Worm (Caenorhabditis elegans) whole organism, L3 larva: ENCODE results near the gene npr-16.
A peak's percentile ranks its signal among the peaks of the same experiment; 100 is the strongest.

Source experiments
- R02D3.7 ChIP-seq: fragments of 150-350 bp; optimal IDR thresholded peaks from 2 replicates; lab custom pipeline; 2014; ENCODE audit warnings: missing biosample characterization, missing genetic modification characterization
- ZK546.5 ChIP-seq: sonication (generic microtip); optimal IDR thresholded peaks from 2 replicates; lab custom pipeline; 2017; ENCODE audit warnings: missing biosample characterization, missing genetic modification characterization
- aly-2 ChIP-seq: fragments of 150-350 bp; optimal IDR thresholded peaks from 2 replicates; lab custom pipeline; 2014; ENCODE audit warnings: missing biosample characterization, missing genetic modification characterization
- ama-1 ChIP-seq: fragments of 150-350 bp; optimal IDR thresholded peaks from 2 replicates; lab custom pipeline; 2018
- ceh-16 ChIP-seq: sonication (generic microtip); optimal IDR thresholded peaks from 2 replicates; lab custom pipeline; 2017; ENCODE audit warnings: missing biosample characterization, missing genetic modification characterization
- ceh-28 ChIP-seq: fragments of 150-350 bp; optimal IDR thresholded peaks from 2 replicates; lab custom pipeline; 2014; ENCODE audit warnings: missing biosample characterization, missing genetic modification reagents, missing genetic modification characterization
- ceh-82 ChIP-seq: fragments of 150-350 bp; optimal IDR thresholded peaks from 2 replicates; lab custom pipeline; 2014; ENCODE audit warnings: missing biosample characterization, missing genetic modification characterization
- ceh-9 ChIP-seq: sonication (generic microtip); optimal IDR thresholded peaks from 2 replicates; lab custom pipeline; 2018; ENCODE audit warnings: missing biosample characterization, missing genetic modification characterization
- daf-12 ChIP-seq: fragments of 150-350 bp; optimal IDR thresholded peaks from 2 replicates; lab custom pipeline; 2014; ENCODE audit warnings: missing biosample characterization, missing genetic modification reagents, missing genetic modification characterization
- egl-5 ChIP-seq: fragments of 150-350 bp; optimal IDR thresholded peaks from 2 replicates; lab custom pipeline; 2017; ENCODE audit warnings: missing biosample characterization, missing genetic modification reagents, missing genetic modification characterization, inconsistent platforms
- elt-2 ChIP-seq: sonication (generic microtip); optimal IDR thresholded peaks from 2 replicates; lab custom pipeline; 2016; ENCODE audit warnings: missing genetic modification reagents, mild to moderate bottlenecking, missing genetic modification characterization, missing compliant biosample characterization
- eor-1 ChIP-seq, 2 experiments: fragments of 150-350 bp; optimal IDR thresholded peaks; 2 replicates each; lab custom pipeline; 2014 to 2018; ENCODE audit warnings: missing biosample characterization in 2 of 2, missing genetic modification characterization in 2 of 2
- fkh-10 ChIP-seq: sonication (generic microtip); optimal IDR thresholded peaks from 2 replicates; lab custom pipeline; 2017; ENCODE audit warnings: missing biosample characterization, missing genetic modification reagents, missing genetic modification characterization
- fkh-2 ChIP-seq: fragments of 150-350 bp; optimal IDR thresholded peaks from 2 replicates; lab custom pipeline; 2014; ENCODE audit warnings: missing biosample characterization, missing genetic modification reagents, missing genetic modification characterization
- fos-1 ChIP-seq: fragments of 150-350 bp; optimal IDR thresholded peaks from 2 replicates; lab custom pipeline; 2014; ENCODE audit warnings: missing biosample characterization, missing genetic modification characterization
- hmg-11 ChIP-seq: sonication (generic microtip); optimal IDR thresholded peaks from 2 replicates; lab custom pipeline; 2016; ENCODE audit warnings: missing genetic modification characterization, missing compliant biosample characterization
- jun-1 ChIP-seq: fragments of 150-350 bp; optimal IDR thresholded peaks from 2 replicates; lab custom pipeline; 2014; ENCODE audit warnings: missing biosample characterization, missing genetic modification reagents, missing genetic modification characterization
- lin-15B ChIP-seq: fragments of 150-350 bp; optimal IDR thresholded peaks from 2 replicates; lab custom pipeline; 2014; ENCODE audit warnings: missing biosample characterization, missing genetic modification characterization
- lsy-12 ChIP-seq: sonication (generic microtip); optimal IDR thresholded peaks from 2 replicates; lab custom pipeline; 2016; ENCODE audit warnings: mild to moderate bottlenecking, missing genetic modification characterization, missing compliant biosample characterization
- mdl-1 ChIP-seq: fragments of 150-350 bp; optimal IDR thresholded peaks from 2 replicates; lab custom pipeline; 2014; ENCODE audit warnings: missing biosample characterization, missing genetic modification characterization
- mml-1 ChIP-seq: fragments of 150-350 bp; sonication (generic microtip); optimal IDR thresholded peaks from 3 replicates; lab custom pipeline; 2014; ENCODE audit warnings: missing biosample characterization, missing genetic modification characterization
- nfya-1 ChIP-seq: sonication (generic microtip); optimal IDR thresholded peaks from 2 replicates; lab custom pipeline; 2017; ENCODE audit warnings: missing genetic modification characterization, mild to moderate bottlenecking, missing compliant biosample characterization, antibody characterized with exemption, moderate library complexity; ENCODE audit not compliant: insufficient read depth
- nhr-11 ChIP-seq: fragments of 150-350 bp; optimal IDR thresholded peaks from 2 replicates; lab custom pipeline; 2014; ENCODE audit warnings: missing biosample characterization, missing genetic modification characterization
- nhr-12 ChIP-seq: fragments of 150-350 bp; optimal IDR thresholded peaks from 2 replicates; lab custom pipeline; 2014; ENCODE audit warnings: missing biosample characterization, missing genetic modification characterization
- nhr-23 ChIP-seq: fragments of 150-350 bp; optimal IDR thresholded peaks from 2 replicates; lab custom pipeline; 2014; ENCODE audit warnings: missing biosample characterization, missing genetic modification reagents, missing genetic modification characterization
- nhr-25 ChIP-seq: sonication (generic microtip); optimal IDR thresholded peaks from 2 replicates; lab custom pipeline; 2017; ENCODE audit warnings: missing biosample characterization, missing genetic modification characterization
- nhr-28 ChIP-seq: fragments of 150-350 bp; optimal IDR thresholded peaks from 2 replicates; lab custom pipeline; 2014; ENCODE audit warnings: missing biosample characterization, missing genetic modification characterization
- nhr-67 ChIP-seq: fragments of 150-350 bp; optimal IDR thresholded peaks from 2 replicates; lab custom pipeline; 2014; ENCODE audit warnings: missing biosample characterization, missing genetic modification characterization
- nhr-76 ChIP-seq: fragments of 150-350 bp; sonication (generic microtip); optimal IDR thresholded peaks from 5 replicates; lab custom pipeline; 2014; ENCODE audit warnings: missing biosample characterization, missing genetic modification characterization
- nhr-77 ChIP-seq: fragments of 150-350 bp; optimal IDR thresholded peaks from 2 replicates; lab custom pipeline; 2014; ENCODE audit warnings: missing biosample characterization, missing genetic modification characterization
- pha-4 ChIP-seq: fragments of 150-350 bp; optimal IDR thresholded peaks from 2 replicates; lab custom pipeline; 2014; ENCODE audit warnings: missing biosample characterization, missing genetic modification reagents, missing genetic modification characterization
- pqm-1 ChIP-seq: fragments of 150-350 bp; optimal IDR thresholded peaks from 2 replicates; lab custom pipeline; 2017; ENCODE audit warnings: missing biosample characterization, missing genetic modification characterization, inconsistent platforms
- sea-2 ChIP-seq: fragments of 150-350 bp; sonication (generic microtip); optimal IDR thresholded peaks from 4 replicates; lab custom pipeline; 2014; ENCODE audit warnings: missing biosample characterization, missing genetic modification reagents, missing genetic modification characterization
- skn-1 ChIP-seq: fragments of 150-350 bp; optimal IDR thresholded peaks from 2 replicates; lab custom pipeline; 2014; ENCODE audit warnings: missing biosample characterization, missing genetic modification characterization
- snpc-4 ChIP-seq: fragments of 150-350 bp; optimal IDR thresholded peaks from 2 replicates; lab custom pipeline; 2014; ENCODE audit warnings: missing biosample characterization, missing genetic modification characterization
- tbx-2 ChIP-seq: sonication (generic microtip); optimal IDR thresholded peaks from 2 replicates; lab custom pipeline; 2016; ENCODE audit warnings: mild to moderate bottlenecking, missing genetic modification characterization, missing compliant biosample characterization
- unc-39 ChIP-seq: sonication (generic microtip); optimal IDR thresholded peaks from 4 replicates; lab custom pipeline; 2017; ENCODE audit warnings: missing biosample characterization, missing genetic modification characterization
- unc-62 ChIP-seq: fragments of 150-350 bp; sonication (generic microtip); optimal IDR thresholded peaks from 4 replicates; lab custom pipeline; 2014; ENCODE audit warnings: missing biosample characterization, missing genetic modification reagents, missing genetic modification characterization
- zag-1 ChIP-seq: fragments of 150-350 bp; optimal IDR thresholded peaks from 2 replicates; lab custom pipeline; 2014; ENCODE audit warnings: missing biosample characterization, missing genetic modification characterization
- ztf-11 ChIP-seq: fragments of 150-350 bp; optimal IDR thresholded peaks from 2 replicates; lab custom pipeline; 2014; ENCODE audit warnings: missing biosample characterization, missing genetic modification characterization

The npr-16 gene

ce11 chrX:3513715-3514114 lies 4.9 kb upstream of the npr-16 start:
- no peak for TF ChIP-seq hmg-11 (tag; lab: Kevin White, UChicago)
- TF ChIP-seq fkh-10 (GFP tag; lab: Kevin White, UChicago), result peak; percentile 81

- TF ChIP-seq R02D3.7 (tag; lab: Kevin White, UChicago) (no peak), pha-4 (tag; lab: Kevin White, UChicago) (no peak), nhr-11 (tag; lab: Kevin White, UChicago) (no peak), unc-62 (GFP tag; lab: Kevin White, UChicago) (no peak), nfya-1 (tag; lab: Kevin White, UChicago) (no peak), jun-1 (tag; lab: Kevin White, UChicago) (no peak), sea-2 (GFP tag; lab: Kevin White, UChicago) (no peak), daf-12 (tag; lab: Kevin White, UChicago) (no peak), skn-1 (tag; lab: Kevin White, UChicago) (no peak), nhr-77 (no peak), nhr-25 (tag; lab: Kevin White, UChicago) (no peak), ama-1 (lab: Kevin White, UChicago) (no peak), ceh-82 (no peak), ceh-16 (tag; lab: Kevin White, UChicago) (no peak), lsy-12 (tag; lab: Kevin White, UChicago) (no peak), aly-2 (tag; lab: Kevin White, UChicago) (no peak), lin-15B (tag; lab: Kevin White, UChicago) (no peak), ceh-9 (no peak), nhr-76 (tag; lab: Kevin White, UChicago) (no peak)
Observed at ce11 chrX:3517141-3517540, 1.5 kb upstream of the npr-16 start.

- TF ChIP-seq ceh-28 (no peak), hmg-11 (tag; lab: Kevin White, UChicago) (no peak), lin-15B (tag; lab: Kevin White, UChicago) (no peak), snpc-4 (tag; lab: Kevin White, UChicago) (no peak), aly-2 (tag; lab: Kevin White, UChicago) (no peak), skn-1 (tag; lab: Kevin White, UChicago) (no peak), nhr-11 (tag; lab: Kevin White, UChicago) (no peak), nhr-25 (tag; lab: Kevin White, UChicago) (no peak), fos-1 (tag; lab: Kevin White, UChicago) (no peak), zag-1 (no peak), tbx-2 (tag; lab: Kevin White, UChicago) (no peak), fkh-2 (tag; lab: Kevin White, UChicago) (no peak)
Observed at ce11 chrX:3526712-3527111, 8.1 kb downstream of the npr-16 start.

ce11 chrX:3532919-3533318 lies 14.3 kb downstream of the npr-16 start, which contains the start of gene F56B6.6:
Gene F56B6.6 (minus strand): TSS chrX:3533019.
- TF ChIP-seq nfya-1 (tag; lab: Kevin White, UChicago) (no peak), ceh-9 (no peak), mdl-1 (tag; lab: Kevin White, UChicago) (no peak), nhr-77 (no peak), ceh-82 (no peak), aly-2 (tag; lab: Kevin White, UChicago) (no peak), egl-5 (tag; lab: Kevin White, UChicago) (no peak), mml-1 (tag; lab: Kevin White, UChicago) (no peak), nhr-67 (tag; lab: Kevin White, UChicago) (no peak), ZK546.5 (tag; lab: Kevin White, UChicago) (no peak), jun-1 (tag; lab: Kevin White, UChicago) (no peak), unc-39 (tag; lab: Kevin White, UChicago) (no peak), fkh-10 (GFP tag; lab: Kevin White, UChicago) (no peak), ceh-16 (tag; lab: Kevin White, UChicago) (no peak), zag-1 (no peak)

DNA sequence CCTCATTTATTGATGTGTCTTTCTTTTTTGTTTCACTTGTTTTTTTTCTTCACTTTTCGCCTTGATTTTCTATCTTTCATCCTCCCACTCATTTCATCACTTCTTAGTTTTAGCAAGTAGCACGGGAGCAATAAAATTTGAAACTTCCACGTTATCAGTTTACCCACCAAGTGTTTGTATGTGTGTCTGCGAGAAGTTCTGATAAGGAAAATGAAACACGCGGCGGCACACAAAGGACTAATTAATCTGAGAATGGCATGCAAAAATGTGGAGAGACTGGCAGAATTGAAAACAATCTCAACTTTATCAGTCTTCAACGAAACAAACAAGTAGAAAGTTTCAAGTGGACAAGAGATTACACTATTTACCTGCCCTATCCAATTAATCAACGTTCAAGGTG lies 15.6 kb downstream of the npr-16 start:
- TF ChIP-seq fos-1 (tag; lab: Kevin White, UChicago), result no peak
- no peak for TF ChIP-seq unc-39 (tag; lab: Kevin White, UChicago)
- no peak for TF ChIP-seq ztf-11 (tag; lab: Kevin White, UChicago)
- TF ChIP-seq unc-62 (GFP tag; lab: Kevin White, UChicago), result no peak
- no peak for TF ChIP-seq lsy-12 (tag; lab: Kevin White, UChicago)
- no peak for TF ChIP-seq nhr-12 (tag; lab: Kevin White, UChicago)
- TF ChIP-seq elt-2, result peak; percentile 96
- TF ChIP-seq jun-1 (tag; lab: Kevin White, UChicago), result peak; percentile 36
- TF ChIP-seq nhr-28 (tag; lab: Kevin White, UChicago), result no peak
- no peak for TF ChIP-seq fkh-10 (GFP tag; lab: Kevin White, UChicago)
- no peak for TF ChIP-seq ama-1 (lab: Kevin White, UChicago)
- no peak for TF ChIP-seq ceh-9
- no peak for TF ChIP-seq skn-1 (tag; lab: Kevin White, UChicago)
- TF ChIP-seq nhr-11 (tag; lab: Kevin White, UChicago), result no peak
- no peak for TF ChIP-seq snpc-4 (tag; lab: Kevin White, UChicago)
- TF ChIP-seq nfya-1 (tag; lab: Kevin White, UChicago), result no peak
- no peak for TF ChIP-seq ceh-28
- TF ChIP-seq nhr-77, result no peak
- no peak for TF ChIP-seq hmg-11 (tag; lab: Kevin White, UChicago)
- TF ChIP-seq nhr-76 (tag; lab: Kevin White, UChicago), result no peak
- no peak for TF ChIP-seq nhr-23 (tag; lab: Kevin White, UChicago)
- TF ChIP-seq pqm-1 (tag; lab: Kevin White, UChicago), result peak; percentile 89
- TF ChIP-seq egl-5 (tag; lab: Kevin White, UChicago), result no peak
- TF ChIP-seq lin-15B (tag; lab: Kevin White, UChicago), result no peak
- no peak for TF ChIP-seq fkh-2 (tag; lab: Kevin White, UChicago)
- no peak for TF ChIP-seq mdl-1 (tag; lab: Kevin White, UChicago)
- TF ChIP-seq eor-1 (tag; optimal IDR thresholded peaks at IDR 0.05; lab: Kevin White, UChicago), result no peak
- TF ChIP-seq pha-4 (tag; lab: Kevin White, UChicago), result peak; percentile 44
- no peak for TF ChIP-seq nhr-67 (tag; lab: Kevin White, UChicago)
